Worm (Caenorhabditis elegans) whole organism, early embryonic: ENCODE results near the gene Y48G9A.6.

Source experiments
- B0310.2 ChIP-seq: sonication (generic microtip); optimal IDR thresholded peaks from 2 replicates; lab custom pipeline; 2016; ENCODE audit warnings: mild to moderate bottlenecking, missing genetic modification characterization, missing compliant biosample characterization
- F13C5.2 ChIP-seq: sonication (generic microtip); optimal IDR thresholded peaks from 2 replicates; lab custom pipeline; 2017; ENCODE audit warnings: mild to moderate bottlenecking, missing genetic modification characterization, inconsistent platforms, missing compliant biosample characterization
- aly-1 ChIP-seq: sonication (generic microtip); optimal IDR thresholded peaks from 2 replicates; lab custom pipeline; 2016; ENCODE audit warnings: missing genetic modification characterization, missing compliant biosample characterization
- ama-1 ChIP-seq: fragments of 150-350 bp; optimal IDR thresholded peaks from 2 replicates; lab custom pipeline; 2014
- ceh-13 ChIP-seq: fragments of 200-800 bp; sonication (Bioruptor generic); optimal IDR thresholded peaks from 2 replicates; lab custom pipeline; 2018; ENCODE audit warnings: mild to moderate bottlenecking, missing genetic modification characterization, missing compliant biosample characterization
- ceh-36 ChIP-seq: sonication (generic microtip); optimal IDR thresholded peaks from 2 replicates; lab custom pipeline; 2016; ENCODE audit warnings: missing genetic modification characterization, inconsistent platforms, missing compliant biosample characterization
- ets-7 ChIP-seq: sonication (generic microtip); optimal IDR thresholded peaks from 2 replicates; lab custom pipeline; 2016; ENCODE audit warnings: missing genotype, missing genetic modification characterization, missing compliant biosample characterization
- flt-1 ChIP-seq: fragments of 200-800 bp; sonication (Bioruptor generic); IDR thresholded peaks from 2 replicates; pipeline ENCODE4 v1.3.6; 2022; ENCODE audit warnings: missing genetic modification characterization, missing compliant biosample characterization
- hmbx-1 ChIP-seq: sonication (generic microtip); optimal IDR thresholded peaks from 2 replicates; lab custom pipeline; 2016; ENCODE audit warnings: mild to moderate bottlenecking, missing genetic modification characterization, missing compliant biosample characterization
- hmg-4 ChIP-seq: fragments of 200-800 bp; sonication (Bioruptor generic); optimal IDR thresholded peaks from 2 replicates; lab custom pipeline; 2018; ENCODE audit warnings: mild to moderate bottlenecking, missing genetic modification characterization, missing compliant biosample characterization
- hnd-1 ChIP-seq: sonication (generic microtip); optimal IDR thresholded peaks from 2 replicates; lab custom pipeline; 2016; ENCODE audit warnings: missing genetic modification characterization, missing compliant biosample characterization
- pes-1 ChIP-seq: fragments of 200-800 bp; sonication (Bioruptor generic); IDR thresholded peaks from 2 replicates; pipeline ENCODE4 v1.3.6; 2022; ENCODE audit warnings: missing genetic modification reagents, missing genetic modification characterization, missing compliant biosample characterization
- scrt-1 ChIP-seq: fragments of 200-800 bp; sonication (Bioruptor generic); IDR thresholded peaks from 2 replicates; pipeline ENCODE4 v1.3.6; 2022; ENCODE audit warnings: missing genetic modification characterization, missing compliant biosample characterization
- sea-1 ChIP-seq: fragments of 200-800 bp; sonication (Bioruptor generic); conservative IDR thresholded peaks from 2 replicates; pipeline ENCODE4 v1.3.6; 2022; ENCODE audit warnings: missing genetic modification characterization, missing compliant biosample characterization
- tbx-11 ChIP-seq: fragments of 200-800 bp; sonication (Bioruptor generic); IDR thresholded peaks from 2 replicates; pipeline ENCODE4 v1.3.6; 2022; ENCODE audit warnings: missing genetic modification characterization, missing compliant biosample characterization
- tbx-37 ChIP-seq: fragments of 200-800 bp; sonication (Bioruptor generic); conservative IDR thresholded peaks from 2 replicates; pipeline ENCODE4 v1.3.6; 2022; ENCODE audit warnings: missing genetic modification reagents, missing genetic modification characterization, missing compliant biosample characterization
- tra-4 ChIP-seq: sonication (generic microtip); optimal IDR thresholded peaks from 2 replicates; lab custom pipeline; 2017; ENCODE audit warnings: missing genetic modification characterization, missing compliant biosample characterization

The Y48G9A.6 gene

DNA sequence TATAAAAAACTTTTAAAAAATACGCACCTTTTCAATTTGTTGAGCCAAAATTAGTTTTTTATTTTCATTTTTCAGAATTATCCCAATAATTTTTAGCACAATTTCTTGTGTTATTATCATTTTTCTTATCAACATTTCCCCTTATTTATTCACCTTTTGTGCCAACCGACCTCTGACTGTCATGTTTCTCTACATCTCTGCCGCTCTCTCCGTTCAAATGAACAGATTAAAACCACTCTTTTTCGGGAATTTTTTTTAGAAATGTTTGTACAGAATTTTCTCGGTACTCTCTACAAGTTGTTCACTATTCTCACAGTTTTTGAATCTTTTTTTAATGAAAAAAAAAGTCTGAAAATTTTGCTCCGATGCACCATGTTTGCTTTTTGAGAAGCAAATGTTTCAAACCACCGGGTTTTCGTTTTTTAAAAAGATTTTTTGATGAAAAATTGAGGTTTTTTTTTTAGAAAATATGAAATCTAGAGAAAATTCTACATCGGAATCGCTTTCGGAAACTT, 6.1 kb downstream of the Y48G9A.6 start, which contains the start of gene frl-1:
TSS of gene frl-1 (plus strand) at position 465 of the 515 bp plus-strand sequence.
- TF ChIP-seq ets-7 (tag; lab: Kevin White, UChicago) (no peak), tbx-37 (GFP tag; lab: Robert Waterston, UW) (no peak), pes-1 (GFP tag; lab: Robert Waterston, UW) (no peak), ceh-36 (tag; lab: Kevin White, UChicago) (no peak), hmg-4 (GFP tag; lab: Kevin White, UChicago) (no peak), aly-1 (tag; lab: Kevin White, UChicago) (no peak), scrt-1 (GFP tag; lab: Robert Waterston, UW) (no peak), ceh-13 (no peak), sea-1 (GFP tag; lab: Robert Waterston, UW) (no peak), hmbx-1 (tag; lab: Kevin White, UChicago) (no peak), hnd-1 (tag; lab: Kevin White, UChicago) (no peak), flt-1 (no peak), tra-4 (tag; lab: Kevin White, UChicago) (no peak), ama-1 (no peak), tbx-11 (GFP tag; lab: Robert Waterston, UW) (no peak), F13C5.2 (tag; lab: Kevin White, UChicago) (no peak), B0310.2 (tag; lab: Kevin White, UChicago) (no peak)

DNA sequence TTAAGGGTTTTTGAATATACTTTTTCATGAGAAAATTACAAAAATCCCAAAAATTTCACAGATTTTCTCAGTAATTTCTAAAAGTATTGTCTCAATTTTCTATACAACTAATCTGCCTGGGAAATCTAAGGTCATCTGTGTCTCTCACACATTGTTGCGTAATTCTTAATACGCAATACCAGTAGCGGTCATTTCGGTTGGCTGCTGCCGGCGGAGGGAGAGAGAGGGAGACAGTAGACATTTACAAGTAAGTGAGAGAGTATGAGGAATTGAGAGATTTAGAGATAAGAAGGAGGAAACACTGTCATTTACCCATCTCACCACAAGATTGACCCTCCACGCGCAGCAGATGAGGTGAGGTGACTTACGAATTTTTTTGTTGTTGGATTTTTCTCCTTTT, 8.3 kb downstream of the Y48G9A.6 start:
- peak; percentile 14 for TF ChIP-seq ceh-36 (tag; lab: Kevin White, UChicago)
- TF ChIP-seq sea-1 (GFP tag; lab: Robert Waterston, UW) = no peak

ce11 chrIII:2129377-2129776, 11.7 kb downstream of the Y48G9A.6 start:
- TF ChIP-seq B0310.2 (tag; lab: Kevin White, UChicago) = no peak

- no peak for TF ChIP-seq flt-1
- TF ChIP-seq pes-1 (GFP tag; lab: Robert Waterston, UW) = no peak
- TF ChIP-seq F13C5.2 (tag; lab: Kevin White, UChicago) = no peak
- no peak for TF ChIP-seq ets-7 (tag; lab: Kevin White, UChicago)
- TF ChIP-seq ceh-13 = no peak
- TF ChIP-seq ceh-36 (tag; lab: Kevin White, UChicago) = no peak
- TF ChIP-seq tbx-11 (GFP tag; lab: Robert Waterston, UW) = no peak
- TF ChIP-seq tbx-37 (GFP tag; lab: Robert Waterston, UW) = no peak
- no peak for TF ChIP-seq ama-1
- TF ChIP-seq aly-1 (tag; lab: Kevin White, UChicago) = no peak
- no peak for TF ChIP-seq sea-1 (GFP tag; lab: Robert Waterston, UW)
Measured at ce11 chrIII:2129991-2130390, 12.3 kb downstream of the Y48G9A.6 start.

DNA sequence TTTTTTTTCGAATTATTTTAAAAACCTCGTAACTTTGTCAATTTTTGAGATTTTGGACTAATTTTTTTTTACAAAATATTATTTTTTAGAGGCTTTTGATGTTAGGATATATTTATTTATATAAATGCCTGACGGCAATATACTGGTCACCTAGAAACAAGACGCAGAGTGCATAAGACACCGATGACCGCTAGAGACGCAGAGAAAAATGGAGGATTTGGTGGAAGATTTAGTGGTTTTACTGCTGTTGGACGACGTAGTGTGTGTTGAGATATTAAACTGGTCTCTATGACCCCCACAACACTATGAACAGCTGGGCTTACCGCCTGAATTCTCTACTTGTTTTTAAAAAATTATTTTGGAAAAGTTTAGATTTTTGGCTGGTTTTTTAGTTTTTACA, 14.4 kb downstream of the Y48G9A.6 start:
- TF ChIP-seq hmbx-1 (tag; lab: Kevin White, UChicago) (no peak), tra-4 (tag; lab: Kevin White, UChicago) (no peak), aly-1 (tag; lab: Kevin White, UChicago) (no peak), flt-1 (no peak), tbx-37 (GFP tag; lab: Robert Waterston, UW) (no peak), tbx-11 (GFP tag; lab: Robert Waterston, UW) (no peak), scrt-1 (GFP tag; lab: Robert Waterston, UW) (no peak), sea-1 (GFP tag; lab: Robert Waterston, UW) (no peak), hmg-4 (GFP tag; lab: Kevin White, UChicago) (no peak), B0310.2 (tag; lab: Kevin White, UChicago) (no peak), F13C5.2 (tag; lab: Kevin White, UChicago) (no peak), ceh-13 (no peak), ama-1 (no peak), pes-1 (GFP tag; lab: Robert Waterston, UW) (no peak), ets-7 (tag; lab: Kevin White, UChicago) (no peak)

- no peak for TF ChIP-seq tbx-37 (GFP tag; lab: Robert Waterston, UW)
- no peak for TF ChIP-seq hnd-1 (tag; lab: Kevin White, UChicago)
- TF ChIP-seq ceh-36 (tag; lab: Kevin White, UChicago) = no peak
- no peak for TF ChIP-seq ama-1
- no peak for TF ChIP-seq B0310.2 (tag; lab: Kevin White, UChicago)
- TF ChIP-seq flt-1 = no peak
- TF ChIP-seq F13C5.2 (tag; lab: Kevin White, UChicago) = no peak
- TF ChIP-seq aly-1 (tag; lab: Kevin White, UChicago) = no peak
- no peak for TF ChIP-seq sea-1 (GFP tag; lab: Robert Waterston, UW)
- no peak for TF ChIP-seq ets-7 (tag; lab: Kevin White, UChicago)
- no peak for TF ChIP-seq hmbx-1 (tag; lab: Kevin White, UChicago)
- no peak for TF ChIP-seq tra-4 (tag; lab: Kevin White, UChicago)
- no peak for TF ChIP-seq tbx-11 (GFP tag; lab: Robert Waterston, UW)
- TF ChIP-seq scrt-1 (GFP tag; lab: Robert Waterston, UW) = no peak
- TF ChIP-seq pes-1 (GFP tag; lab: Robert Waterston, UW) = no peak
- no peak for TF ChIP-seq hmg-4 (GFP tag; lab: Kevin White, UChicago)
- no peak for TF ChIP-seq ceh-13
Measured at ce11 chrIII:2133928-2134327, 16.3 kb downstream of the Y48G9A.6 start.

DNA sequence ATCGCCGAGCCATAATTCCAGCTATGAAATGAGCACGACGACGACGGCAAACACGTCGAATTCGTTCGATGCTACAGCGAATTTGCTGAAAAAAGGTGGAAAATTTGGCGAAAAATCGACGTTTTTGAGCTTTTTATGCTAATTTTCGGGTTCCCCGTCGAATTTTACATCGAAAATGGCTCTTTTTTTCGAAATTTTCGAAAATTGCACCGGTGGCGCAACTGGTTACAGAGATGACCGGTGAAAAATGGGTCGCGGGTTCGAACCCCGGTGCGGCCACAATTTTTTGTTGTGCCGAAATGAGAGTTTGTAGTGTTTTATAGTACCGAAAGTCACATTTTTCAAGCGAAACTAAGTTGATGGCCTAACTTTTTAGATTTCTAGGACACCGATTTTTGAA, 19.8 kb downstream of the Y48G9A.6 start:
- no peak for TF ChIP-seq F13C5.2 (tag; lab: Kevin White, UChicago)
- no peak for TF ChIP-seq flt-1
- TF ChIP-seq scrt-1 (GFP tag; lab: Robert Waterston, UW) = no peak
- TF ChIP-seq ets-7 (tag; lab: Kevin White, UChicago) = no peak
- TF ChIP-seq tbx-37 (GFP tag; lab: Robert Waterston, UW) = no peak
- no peak for TF ChIP-seq tra-4 (tag; lab: Kevin White, UChicago)
- no peak for TF ChIP-seq ceh-13
- TF ChIP-seq ama-1 = no peak
- no peak for TF ChIP-seq tbx-11 (GFP tag; lab: Robert Waterston, UW)
- no peak for TF ChIP-seq ceh-36 (tag; lab: Kevin White, UChicago)
- no peak for TF ChIP-seq aly-1 (tag; lab: Kevin White, UChicago)
- no peak for TF ChIP-seq hnd-1 (tag; lab: Kevin White, UChicago)
- no peak for TF ChIP-seq pes-1 (GFP tag; lab: Robert Waterston, UW)
- no peak for TF ChIP-seq hmbx-1 (tag; lab: Kevin White, UChicago)
- no peak for TF ChIP-seq sea-1 (GFP tag; lab: Robert Waterston, UW)
- TF ChIP-seq hmg-4 (GFP tag; lab: Kevin White, UChicago) = no peak
- TF ChIP-seq B0310.2 (tag; lab: Kevin White, UChicago) = no peak
